Worm (Caenorhabditis elegans): ENCODE results near the gene slrp-1.
A peak's percentile ranks its signal among the peaks of the same experiment; 100 is the strongest.

Gene slrp-1

DNA sequence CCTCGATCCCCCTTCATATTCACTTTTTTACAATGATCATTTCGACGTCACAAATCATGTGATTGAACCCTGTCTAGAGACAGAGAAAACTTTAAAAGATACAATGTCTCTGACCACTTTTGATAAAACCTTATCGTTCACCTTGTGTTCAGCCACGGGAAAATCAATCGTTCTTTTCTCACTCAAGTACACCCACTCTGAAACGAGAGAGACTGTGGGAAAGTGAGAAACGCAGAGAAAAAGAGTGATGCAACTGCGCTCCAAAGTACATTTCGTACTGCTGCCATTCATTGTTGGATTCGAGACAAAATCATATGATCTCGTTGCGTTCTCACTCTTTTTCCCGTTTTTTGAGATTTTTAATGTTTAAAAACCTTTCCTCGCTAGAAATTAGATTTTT lies 466 bp upstream of the slrp-1 start (continued):
- TF ChIP-seq ceh-20 (GFP tag; IDR thresholded peaks at IDR 0.05) (peak; percentile 68), rbr-2 (tag; optimal IDR thresholded peaks at IDR 0.05) (peak; percentile 78), madf-5 (GFP tag; IDR thresholded peaks at IDR 0.05) (no peak), mxl-3 (GFP tag; optimal IDR thresholded peaks at IDR 0.05) (peak; percentile 75), snpc-1.2 (GFP tag; IDR thresholded peaks at IDR 0.05) (no peak), ceh-62 (tag; optimal IDR thresholded peaks at IDR 0.05) (no peak), nhr-77 (tag; optimal IDR thresholded peaks at IDR 0.05) (peak; percentile 89), nhr-25 (tag; optimal IDR thresholded peaks at IDR 0.05; ENCODE audit: borderline replicate concordance, insufficient read depth) (peak; percentile 47), daf-12 (tag; optimal IDR thresholded peaks at IDR 0.05) (no peak), fos-1 (tag; optimal IDR thresholded peaks at IDR 0.05) (no peak), ztf-11 (tag; optimal IDR thresholded peaks at IDR 0.05) (no peak), nhr-11 (tag; optimal IDR thresholded peaks at IDR 0.05) (peak; percentile 90), lsy-2 (tag; optimal IDR thresholded peaks at IDR 0.05) (peak; percentile 45 to 91), egl-43 (GFP tag; IDR thresholded peaks at IDR 0.05) (no peak), dpl-1 (GFP tag; optimal IDR thresholded peaks at IDR 0.05) (peak; percentile 84), ztf-7 (tag; optimal IDR thresholded peaks at IDR 0.05) (peak; percentile 81), lin-1 (GFP tag; IDR thresholded peaks at IDR 0.05) (peak; percentile 54; the same call in 1 of the 2 replicates), tra-1 (GFP tag; IDR thresholded peaks at IDR 0.05) (peak; percentile 58; the same call in 1 of the 2 replicates), mdt-29 (GFP tag; IDR thresholded peaks at IDR 0.05) (peak; percentile 83), gei-8 (GFP tag; optimal IDR thresholded peaks at IDR 0.05) (no peak), cey-2 (tag; optimal IDR thresholded peaks at IDR 0.05; ENCODE audit: borderline replicate concordance, insufficient read depth) (peak; percentile 17), lin-29 (GFP tag; IDR thresholded peaks at IDR 0.05) (no peak), ctbp-1 (GFP tag; IDR thresholded peaks at IDR 0.05) (0 out of 2 replicates have a peak, but pooled peaks have one; percentile 48), pqm-1 (tag; optimal IDR thresholded peaks at IDR 0.05) (peak; percentile 81), skn-1 (tag; optimal IDR thresholded peaks at IDR 0.05) (no peak), ama-1 (optimal IDR thresholded peaks at IDR 0.05) (peak; percentile 83), spr-1 (tag; optimal IDR thresholded peaks at IDR 0.05) (peak; percentile 69), Y5F2A.4 (GFP tag; optimal IDR thresholded peaks at IDR 0.05) (no peak), vab-7 (GFP tag; IDR thresholded peaks at IDR 0.05) (no peak), ceh-82 (tag; optimal IDR thresholded peaks at IDR 0.05) (no peak)

- TF ChIP-seq pqm-1 (tag; optimal IDR thresholded peaks at IDR 0.05) (no peak), daf-16 (GFP tag; optimal IDR thresholded peaks at IDR 0.05) (no peak), daf-16 (tag; optimal IDR thresholded peaks at IDR 0.05) (peak; percentile 25), Y75B8A.6 (GFP tag; IDR thresholded peaks at IDR 0.05) (no peak), duxl-1 (tag; optimal IDR thresholded peaks at IDR 0.05; ENCODE audit: poor library complexity) (no peak), F26F4.8 (GFP tag; conservative IDR thresholded peaks at IDR 0.05) (no peak; the same call in 1 of the 2 replicates), ces-1 (GFP tag; optimal IDR thresholded peaks at IDR 0.05) (no peak), lim-7 (GFP tag; IDR thresholded peaks at IDR 0.05) (no peak), F37D6.2 (tag; optimal IDR thresholded peaks at IDR 0.05) (no peak), unc-39 (tag; optimal IDR thresholded peaks at IDR 0.05) (no peak), Y48G9A.11 (GFP tag; IDR thresholded peaks at IDR 0.05) (no peak), nhr-77 (tag; optimal IDR thresholded peaks at IDR 0.05) (no peak), T20F7.1 (GFP tag; optimal IDR thresholded peaks at IDR 0.05) (peak; percentile 40), hmg-1.1 (GFP tag; IDR thresholded peaks at IDR 0.05) (no peak), lsy-2 (tag; optimal IDR thresholded peaks at IDR 0.05) (peak in 1 of 2 experiments; percentile 14), mxl-2 (GFP tag; conservative IDR thresholded peaks at IDR 0.05) (0 out of 2 replicates have a peak, but pooled peaks have one; percentile 21), hlh-30 (tag; optimal IDR thresholded peaks at IDR 0.05; ENCODE audit: insufficient read depth) (no peak), F49E8.2 (tag; optimal IDR thresholded peaks at IDR 0.05; ENCODE audit: borderline replicate concordance) (no peak), nhr-10 (tag; optimal IDR thresholded peaks at IDR 0.05) (no peak), ceh-44 (GFP tag; IDR thresholded peaks at IDR 0.05) (no peak), hif-1 (tag; optimal IDR thresholded peaks at IDR 0.05) (no peak), php-3 (GFP tag; IDR thresholded peaks at IDR 0.05) (0 out of 2 replicates have a peak, but pooled peaks have one; percentile 32), snpc-4 (tag; optimal IDR thresholded peaks at IDR 0.05) (no peak), gei-8 (GFP tag; optimal IDR thresholded peaks at IDR 0.05) (no peak), unc-62 (GFP tag; optimal IDR thresholded peaks at IDR 0.05 in 1 of 2) (peak in 1 of 2 experiments; percentile 22), unc-62 (tag; optimal IDR thresholded peaks at IDR 0.05) (no peak)
These were observed 1.3 kb downstream of the slrp-1 start for ce11 chrV:13566967-13567366.
